Fruit fly (Drosophila melanogaster) whole organism: ENCODE results near the gene GlnRS.

Source experiments
- Dll ChIP-seq: fragments of >200 bp; optimal IDR thresholded peaks from 2 replicates; lab custom pipeline; 2017
- psq ChIP-seq: fragments of >200 bp; optimal IDR thresholded peaks from 2 replicates; lab custom pipeline; 2017
- usp ChIP-seq: fragments of >200 bp; optimal IDR thresholded peaks from 2 replicates; lab custom pipeline; 2017; ENCODE audit warnings: missing biosample characterization, missing genetic modification characterization, mixed read lengths

DNA sequence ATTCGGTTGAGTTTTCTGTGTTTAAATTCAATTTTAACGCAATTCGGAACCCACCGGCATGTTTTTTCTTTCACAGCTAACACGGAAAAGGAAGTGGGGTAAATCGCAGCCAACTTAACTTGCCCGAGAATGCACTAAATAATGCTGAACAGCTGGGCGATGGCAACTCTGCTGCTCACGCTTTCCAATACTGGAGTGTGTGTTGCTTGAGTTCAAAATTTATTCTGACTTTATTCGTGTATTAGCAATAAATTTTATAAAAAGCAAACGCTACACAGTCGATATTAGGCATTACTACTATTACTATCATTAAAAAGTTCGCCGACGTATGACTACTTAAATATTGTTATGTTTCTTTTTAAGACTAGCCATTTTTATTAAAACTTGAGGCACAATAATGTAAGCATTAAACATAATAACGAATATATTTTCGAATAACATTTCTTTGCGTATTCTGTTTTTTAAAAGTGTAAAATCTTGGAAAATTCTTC lies 18.1 kb downstream of the GlnRS start, which contains the start of the genes RpS27 and Nup37:
- TF ChIP-seq Dll (lab: Kevin White, UChicago), result no peak
- TF ChIP-seq usp (GFP tag; lab: Kevin White, UChicago), result no peak
- no peak for TF ChIP-seq psq (lab: Kevin White, UChicago)
